Worm (Caenorhabditis elegans) whole organism, L1 larva: ENCODE data around the gene Y48G9A.7.

ENCODE experiments used
- C34B4.2 ChIP-seq: sonication (generic microtip); optimal IDR thresholded peaks from 2 replicates; lab custom pipeline; 2017; ENCODE audit warnings: mild to moderate bottlenecking, missing genetic modification characterization, missing compliant biosample characterization
- F16B12.6 ChIP-seq: fragments of 150-350 bp; optimal IDR thresholded peaks from 2 replicates; lab custom pipeline; 2014; ENCODE audit warnings: missing biosample characterization, missing genetic modification characterization
- aha-1 ChIP-seq: fragments of 150-350 bp; optimal IDR thresholded peaks from 2 replicates; lab custom pipeline; 2014; ENCODE audit warnings: missing biosample characterization, missing genetic modification characterization
- alr-1 ChIP-seq: fragments of 200-800 bp; sonication (Bioruptor generic); optimal IDR thresholded peaks from 2 replicates; lab custom pipeline; 2018; ENCODE audit warnings: borderline replicate concordance, mild to moderate bottlenecking, missing genetic modification characterization, missing compliant biosample characterization
- aly-2 ChIP-seq: fragments of 150-350 bp; optimal IDR thresholded peaks from 2 replicates; lab custom pipeline; 2014; ENCODE audit warnings: missing biosample characterization, missing genetic modification characterization
- blmp-1 ChIP-seq: fragments of 150-350 bp; optimal IDR thresholded peaks from 2 replicates; lab custom pipeline; 2014; ENCODE audit warnings: missing biosample characterization, missing genetic modification characterization
- ceh-8 ChIP-seq: fragments of 200-800 bp; sonication (Bioruptor generic); optimal IDR thresholded peaks from 2 replicates; lab custom pipeline; 2018; ENCODE audit warnings: mild to moderate bottlenecking, missing genetic modification characterization, moderate library complexity, missing compliant biosample characterization
- ceh-82 ChIP-seq, 3 experiments: fragments of 150-350 bp in 1 of 3; sonication (generic microtip) in 2 of 3; optimal IDR thresholded peaks; 2 replicates each; lab custom pipeline; 2014 to 2017; ENCODE audit warnings: missing biosample characterization in 3 of 3, missing genetic modification characterization in 3 of 3
- dpl-1 ChIP-seq, 3 experiments: fragments of 150-350 bp in 2 of 3; sonication (generic microtip) in 1 of 3; optimal IDR thresholded peaks; 2 replicates each; lab custom pipeline; 2014 to 2017; ENCODE audit warnings: missing biosample characterization in 3 of 3, missing genetic modification characterization in 3 of 3, missing genetic modification reagents in 3 of 3
- dsc-1 ChIP-seq: sonication (generic microtip); optimal IDR thresholded peaks from 2 replicates; lab custom pipeline; 2016; ENCODE audit warnings: mild to moderate bottlenecking, missing genetic modification characterization, missing compliant biosample characterization
- efl-1 ChIP-seq, 4 experiments: fragments of 150-350 bp; optimal IDR thresholded peaks in 3 of 4; peaks in 1 of 4; 1 replicate in 1 of 4; 2 replicates in 3 of 4; lab custom pipeline; 2014; ENCODE audit warnings: missing biosample characterization in 2 of 4, missing genetic modification characterization in 2 of 4, missing genetic modification reagents in 2 of 4
- efl-3 ChIP-seq: fragments of 200-800 bp; sonication (Bioruptor generic); optimal IDR thresholded peaks from 2 replicates; lab custom pipeline; 2018; ENCODE audit warnings: mild to moderate bottlenecking, missing genetic modification characterization, missing compliant biosample characterization
- egl-13 ChIP-seq: sonication (generic microtip); optimal IDR thresholded peaks from 2 replicates; lab custom pipeline; 2016; ENCODE audit warnings: missing genotype, missing genetic modification reagents, missing genetic modification characterization, missing compliant biosample characterization
- elt-2 ChIP-seq: sonication (generic microtip); optimal IDR thresholded peaks from 2 replicates; lab custom pipeline; 2016; ENCODE audit warnings: missing genetic modification characterization, mild to moderate bottlenecking, inconsistent platforms, missing compliant biosample characterization, missing genetic modification reagents
- elt-3 ChIP-seq, 6 experiments: fragments of 150-350 bp in 1 of 6; sonication (generic microtip); optimal IDR thresholded peaks; 2 replicates each; lab custom pipeline; 2017 to 2018; ENCODE audit warnings: missing biosample characterization in 6 of 6, missing genetic modification characterization in 6 of 6, inconsistent platforms in 1 of 6
- fkh-10 ChIP-seq: sonication (generic microtip); optimal IDR thresholded peaks from 2 replicates; lab custom pipeline; 2017; ENCODE audit warnings: missing biosample characterization, missing genetic modification reagents, missing genetic modification characterization
- fkh-4 ChIP-seq: sonication (generic microtip); optimal IDR thresholded peaks from 2 replicates; lab custom pipeline; 2016; ENCODE audit warnings: missing compliant biosample characterization, missing genetic modification characterization, borderline replicate concordance
- fkh-8 ChIP-seq: sonication (generic microtip); optimal IDR thresholded peaks from 2 replicates; lab custom pipeline; 2016; ENCODE audit warnings: mild to moderate bottlenecking, missing genetic modification characterization, missing compliant biosample characterization
- grh-1 ChIP-seq: fragments of 200-800 bp; sonication (Bioruptor generic); IDR thresholded peaks from 2 replicates; pipeline ENCODE4 v1.3.6; 2022; ENCODE audit warnings: missing genetic modification reagents, missing genetic modification characterization, missing compliant biosample characterization
- hlh-4 ChIP-seq: sonication (generic microtip); optimal IDR thresholded peaks from 2 replicates; lab custom pipeline; 2016; ENCODE audit warnings: mild to moderate bottlenecking, missing genetic modification characterization, missing compliant biosample characterization
- hpl-2 ChIP-seq: fragments of 150-350 bp; optimal IDR thresholded peaks from 2 replicates; lab custom pipeline; 2014; ENCODE audit warnings: missing biosample characterization, missing genetic modification reagents, missing genetic modification characterization
- irx-1 ChIP-seq: sonication (generic microtip); optimal IDR thresholded peaks from 2 replicates; lab custom pipeline; 2016; ENCODE audit warnings: missing genetic modification characterization, missing compliant biosample characterization
- jun-1 ChIP-seq: fragments of 150-350 bp; optimal IDR thresholded peaks from 2 replicates; lab custom pipeline; 2014; ENCODE audit warnings: missing biosample characterization, missing genetic modification reagents, missing genetic modification characterization
- lin-14 ChIP-seq: fragments of 200-800 bp; sonication (Bioruptor generic); optimal IDR thresholded peaks from 2 replicates; lab custom pipeline; 2018; ENCODE audit warnings: mild to moderate bottlenecking, missing genetic modification characterization, moderate library complexity, missing compliant biosample characterization
- lin-35 ChIP-seq, 2 experiments: fragments of 150-350 bp; optimal IDR thresholded peaks; 2 replicates each; lab custom pipeline; 2014; ENCODE audit warnings: missing biosample characterization in 2 of 2, missing genetic modification characterization in 2 of 2, missing genetic modification reagents in 2 of 2
- lir-3 ChIP-seq: sonication (generic microtip); optimal IDR thresholded peaks from 2 replicates; lab custom pipeline; 2016; ENCODE audit warnings: mild to moderate bottlenecking, missing genetic modification characterization, moderate library complexity, missing compliant biosample characterization; ENCODE audit not compliant: poor library complexity
- lsy-2 ChIP-seq, 2 experiments: fragments of 150-350 bp; optimal IDR thresholded peaks; 2 replicates each; lab custom pipeline; 2014; ENCODE audit warnings: missing biosample characterization in 2 of 2, missing genetic modification characterization in 2 of 2
- mab-9 ChIP-seq: fragments of 200-800 bp; sonication (Bioruptor generic); IDR thresholded peaks from 2 replicates; pipeline ENCODE4 v1.3.6; 2022; ENCODE audit warnings: missing genetic modification reagents, missing genetic modification characterization, missing compliant biosample characterization
- mdl-1 ChIP-seq, 2 experiments: fragments of 150-350 bp; optimal IDR thresholded peaks; 2 replicates each; lab custom pipeline; 2014 to 2017; ENCODE audit warnings: missing biosample characterization in 2 of 2, missing genetic modification characterization in 2 of 2, inconsistent platforms in 1 of 2
- mep-1 ChIP-seq: fragments of 150-350 bp; optimal IDR thresholded peaks from 2 replicates; lab custom pipeline; 2014; ENCODE audit warnings: missing biosample characterization, missing genetic modification characterization
- nhr-19 ChIP-seq: fragments of 200-800 bp; sonication (Bioruptor generic); conservative IDR thresholded peaks from 2 replicates; pipeline ENCODE4 v1.3.6; 2022; ENCODE audit warnings: missing genetic modification characterization, missing compliant biosample characterization
- nhr-20 ChIP-seq: sonication (generic microtip); optimal IDR thresholded peaks from 2 replicates; lab custom pipeline; 2016; ENCODE audit warnings: mild to moderate bottlenecking, missing genetic modification characterization, missing compliant biosample characterization
- nhr-47 ChIP-seq: sonication (generic microtip); optimal IDR thresholded peaks from 2 replicates; lab custom pipeline; 2016; ENCODE audit warnings: mild to moderate bottlenecking, missing genetic modification characterization, moderate library complexity, missing compliant biosample characterization
- nhr-71 ChIP-seq: sonication (generic microtip); optimal IDR thresholded peaks from 2 replicates; lab custom pipeline; 2016; ENCODE audit warnings: mild to moderate bottlenecking, missing genetic modification characterization, moderate library complexity, missing compliant biosample characterization
- nhr-76 ChIP-seq: sonication (generic microtip); optimal IDR thresholded peaks from 2 replicates; lab custom pipeline; 2017; ENCODE audit warnings: missing biosample characterization, missing genetic modification characterization
- nhr-85 ChIP-seq: sonication (generic microtip); peaks from one replicate; lab custom pipeline; 2016; ENCODE audit warnings: missing genetic modification characterization, inconsistent platforms, missing compliant biosample characterization
- pag-3 ChIP-seq: sonication (generic microtip); optimal IDR thresholded peaks from 2 replicates; lab custom pipeline; 2017; ENCODE audit warnings: missing genetic modification characterization, mild to moderate bottlenecking, missing compliant biosample characterization, antibody characterized with exemption, borderline replicate concordance; ENCODE audit not compliant: insufficient read depth
- pax-3 ChIP-seq: fragments of 200-800 bp; sonication (Bioruptor generic); optimal IDR thresholded peaks from 2 replicates; lab custom pipeline; 2018; ENCODE audit warnings: mild to moderate bottlenecking, missing genetic modification characterization, moderate library complexity, missing compliant biosample characterization
- skn-1 ChIP-seq: fragments of 150-350 bp; optimal IDR thresholded peaks from 2 replicates; lab custom pipeline; 2014; ENCODE audit warnings: missing biosample characterization, missing genetic modification characterization
- snpc-4 ChIP-seq: fragments of 150-350 bp; optimal IDR thresholded peaks from 2 replicates; lab custom pipeline; 2014; ENCODE audit warnings: missing biosample characterization, missing genetic modification characterization
- snu-23 ChIP-seq: sonication (generic microtip); optimal IDR thresholded peaks from 2 replicates; lab custom pipeline; 2016; ENCODE audit warnings: missing genetic modification characterization, missing compliant biosample characterization
- sup-37 ChIP-seq: fragments of 200-800 bp; sonication (Bioruptor generic); optimal IDR thresholded peaks from 2 replicates; lab custom pipeline; 2018; ENCODE audit warnings: mild to moderate bottlenecking, missing genetic modification characterization, missing compliant biosample characterization
- swsn-7 ChIP-seq: sonication (generic microtip); optimal IDR thresholded peaks from 2 replicates; lab custom pipeline; 2016; ENCODE audit warnings: missing genetic modification characterization, missing compliant biosample characterization
- tbx-2 ChIP-seq: sonication (generic microtip); optimal IDR thresholded peaks from 2 replicates; lab custom pipeline; 2016; ENCODE audit warnings: missing genetic modification characterization, missing compliant biosample characterization
- unc-62 ChIP-seq: fragments of 150-350 bp; optimal IDR thresholded peaks from 2 replicates; lab custom pipeline; 2014; ENCODE audit warnings: missing biosample characterization, missing genetic modification reagents, missing genetic modification characterization
- xbp-1 ChIP-seq: sonication (generic microtip); optimal IDR thresholded peaks from 2 replicates; lab custom pipeline; 2016; ENCODE audit warnings: missing genetic modification characterization, missing compliant biosample characterization
- ztf-4 ChIP-seq: fragments of 150-350 bp; optimal IDR thresholded peaks from 2 replicates; lab custom pipeline; 2014; ENCODE audit warnings: missing biosample characterization, missing genetic modification characterization

Gene Y48G9A.7

ce11 chrIII:2089453-2089852 is 20.9 kb upstream of the Y48G9A.7 start:
- TF ChIP-seq nhr-19 (0 out of 2 replicates have a peak, but pooled peaks have one; percentile 10), snu-23 (peak; percentile 19), egl-13 (tag; lab: Kevin White, UChicago) (no peak), F16B12.6 (no peak), fkh-8 (tag; lab: Kevin White, UChicago) (peak; percentile 38), dsc-1 (tag; lab: Kevin White, UChicago) (peak; percentile 40), ceh-82 (tag; optimal IDR thresholded peaks at IDR 0.05; lab: Kevin White, UChicago) (peak in 1 of 3 experiments; percentile 22), lir-3 (tag; lab: Kevin White, UChicago) (no peak), fkh-10 (GFP tag; lab: Kevin White, UChicago) (no peak), unc-62 (GFP tag; lab: Kevin White, UChicago) (no peak), lsy-2 (tag; optimal IDR thresholded peaks at IDR 0.05; lab: Kevin White, UChicago) (peak; percentile 22 to 30), aly-2 (tag; lab: Kevin White, UChicago) (no peak), mdl-1 (tag; optimal IDR thresholded peaks at IDR 0.05; lab: Kevin White, UChicago) (peak in 1 of 2 experiments; percentile 53), lin-35 (GFP tag; optimal IDR thresholded peaks at IDR 0.05; lab: Kevin White, UChicago) (peak in 1 of 2 experiments; percentile 13), dpl-1 (GFP tag; optimal IDR thresholded peaks at IDR 0.05; lab: Kevin White, UChicago) (peak in 1 of 3 experiments; percentile 2), elt-2 (tag; lab: Kevin White, UChicago) (peak; percentile 1), swsn-7 (peak; percentile 50), skn-1 (tag; lab: Kevin White, UChicago) (peak; percentile 23), tbx-2 (peak; percentile 3), nhr-71 (tag; lab: Kevin White, UChicago) (peak; percentile 61), efl-1 (optimal IDR thresholded peaks at IDR 0.05; lab: Kevin White, UChicago) (peak; percentile 46), efl-1 (GFP tag; optimal IDR thresholded peaks at IDR 0.05 in 1 of 2; lab: Kevin White, UChicago) (peak in 1 of 2 experiments; percentile 31), mep-1 (tag; lab: Kevin White, UChicago) (peak; percentile 9), lin-14 (GFP tag; lab: Kevin White, UChicago) (peak; percentile 55)

DNA sequence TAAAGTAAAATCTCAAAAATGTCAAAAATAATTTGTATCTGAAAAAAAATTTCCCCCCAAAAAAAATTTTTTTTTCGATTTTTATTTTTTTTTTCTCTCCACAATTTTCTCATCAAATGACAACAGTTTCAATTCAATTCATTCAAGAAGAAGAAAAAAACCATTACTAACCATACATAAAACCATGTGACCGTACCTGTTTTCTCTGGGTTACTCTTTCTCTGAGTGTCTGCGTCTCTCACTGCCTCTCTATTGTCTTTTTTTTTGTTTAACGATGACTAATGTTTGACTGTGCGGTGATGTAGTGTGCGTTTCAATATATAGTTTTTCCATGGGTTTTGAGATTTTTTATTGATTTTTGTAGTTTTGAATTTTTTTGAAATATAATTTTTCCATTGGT is 19.7 kb upstream of the Y48G9A.7 start:
- TF ChIP-seq elt-2 (tag; lab: Kevin White, UChicago) (peak; percentile 61), jun-1 (tag; lab: Kevin White, UChicago) (peak; percentile 65), aha-1 (no peak), sup-37 (GFP tag; lab: Kevin White, UChicago) (no peak), mep-1 (tag; lab: Kevin White, UChicago) (peak; percentile 89), efl-3 (no peak), grh-1 (GFP tag; lab: Robert Waterston, UW) (peak; percentile 84), tbx-2 (peak; percentile 68), nhr-76 (tag; lab: Kevin White, UChicago) (no peak), mdl-1 (tag; optimal IDR thresholded peaks at IDR 0.05; lab: Kevin White, UChicago) (peak in 1 of 2 experiments; percentile 74), nhr-85 (tag; lab: Kevin White, UChicago) (peak; percentile 97), ztf-4 (no peak), pax-3 (tag; lab: Kevin White, UChicago) (no peak), irx-1 (tag; lab: Kevin White, UChicago) (peak; percentile 51), alr-1 (tag; lab: Kevin White, UChicago) (no peak), fkh-10 (GFP tag; lab: Kevin White, UChicago) (no peak), blmp-1 (tag; lab: Kevin White, UChicago) (peak; percentile 46), nhr-20 (peak; percentile 85), mab-9 (GFP tag; lab: Robert Waterston, UW) (no peak), snpc-4 (tag; lab: Kevin White, UChicago) (peak; percentile 22), pag-3 (tag; lab: Kevin White, UChicago) (no peak), hpl-2 (peak; percentile 24), hlh-4 (tag; lab: Kevin White, UChicago) (no peak), lsy-2 (tag; optimal IDR thresholded peaks at IDR 0.05; lab: Kevin White, UChicago) (peak; percentile 72 to 77), swsn-7 (peak; percentile 66), lin-35 (GFP tag; optimal IDR thresholded peaks at IDR 0.05; lab: Kevin White, UChicago) (peak in 1 of 2 experiments; percentile 86), elt-3 (tag; optimal IDR thresholded peaks at IDR 0.05; lab: Kevin White, UChicago) (peak in 2 of 6 experiments; percentile 40 to 81), egl-13 (tag; lab: Kevin White, UChicago) (no peak), lir-3 (tag; lab: Kevin White, UChicago) (no peak), skn-1 (tag; lab: Kevin White, UChicago) (peak; percentile 63), ceh-8 (no peak), xbp-1 (tag; lab: Kevin White, UChicago) (peak; percentile 57), fkh-4 (no peak), nhr-47 (tag; lab: Kevin White, UChicago) (peak; percentile 60), nhr-71 (tag; lab: Kevin White, UChicago) (peak; percentile 82), C34B4.2 (tag; lab: Kevin White, UChicago) (no peak), dpl-1 (GFP tag; optimal IDR thresholded peaks at IDR 0.05; lab: Kevin White, UChicago) (peak; percentile 30 to 63 (median 49))
